Worm (Caenorhabditis elegans) whole organism, midembryonic: ENCODE measurements around the gene R07E5.6.

Source experiments
- med-1 ChIP-seq: sonication (generic microtip); optimal IDR thresholded peaks from 2 replicates; lab custom pipeline; 2017; ENCODE audit warnings: missing genetic modification characterization, mild to moderate bottlenecking, missing compliant biosample characterization, antibody characterized with exemption, missing genetic modification reagents; ENCODE audit not compliant: insufficient read depth
- tab-1 ChIP-seq: fragments of 200-800 bp; sonication (Bioruptor generic); IDR thresholded peaks from 2 replicates; pipeline ENCODE4 v1.3.6; 2022; ENCODE audit warnings: missing genetic modification characterization, missing compliant biosample characterization

DNA sequence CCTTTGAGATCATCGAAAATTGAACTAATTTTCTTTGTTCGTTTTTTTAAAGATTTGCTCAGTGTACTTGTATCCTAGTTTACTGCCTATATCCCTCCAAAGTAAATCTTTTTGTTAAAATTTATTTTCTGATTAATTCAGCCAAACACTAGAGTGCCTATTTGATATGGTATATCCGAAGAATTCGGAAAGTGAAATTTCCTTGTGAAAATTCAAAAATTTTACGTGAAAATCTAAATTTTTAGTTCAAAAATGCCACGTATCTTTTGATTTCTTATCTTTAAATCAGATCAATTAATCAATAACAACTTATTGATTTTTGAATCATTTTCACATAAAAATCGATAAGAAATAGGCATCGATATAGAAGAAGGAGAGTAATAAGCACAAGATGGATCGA, at the start of gene R07E5.6:
- no peak for TF ChIP-seq tab-1 (GFP tag; lab: Robert Waterston, UW)
- no peak for TF ChIP-seq med-1 (GFP tag; lab: Kevin White, UChicago)
